Fruit fly (Drosophila melanogaster) whole organism, embryonic: ENCODE data around the gene CG3008.

ENCODE experiments used
- Bgb ChIP-seq: fragments of 200-800 bp; sonication (Bioruptor generic); IDR thresholded peaks from 2 replicates; pipeline ENCODE4 v1.3.6; 2022; ENCODE audit warnings: missing biosample characterization, missing genetic modification characterization; ENCODE audit not compliant: partially characterized antibody
- CG11695 ChIP-seq: fragments of 200-800 bp; sonication (Bioruptor generic); IDR thresholded peaks from 3 replicates; pipeline ENCODE4 v1.3.6; 2022; ENCODE audit warnings: missing biosample characterization, missing genetic modification characterization
- CG12104 ChIP-seq: fragments of 200-800 bp; sonication (Bioruptor generic); optimal IDR thresholded peaks from 3 replicates; lab custom pipeline; 2016; ENCODE audit warnings: missing biosample characterization, missing genetic modification characterization
- CG13123 ChIP-seq: fragments of 200-800 bp; sonication (Bioruptor generic); optimal IDR thresholded peaks from 2 replicates; lab custom pipeline; 2016; ENCODE audit warnings: missing biosample characterization, missing genetic modification characterization
- CG1647 ChIP-seq: fragments of 200-800 bp; sonication (Bioruptor generic); optimal IDR thresholded peaks from 3 replicates; lab custom pipeline; 2016; ENCODE audit warnings: missing biosample characterization, missing genetic modification characterization
- CG17186 ChIP-seq: fragments of 200-800 bp; sonication (Bioruptor generic); optimal IDR thresholded peaks from 3 replicates; lab custom pipeline; 2017; ENCODE audit warnings: missing biosample characterization, missing genetic modification reagents, missing genetic modification characterization
- CG17829 ChIP-seq: fragments of 200-800 bp; optimal IDR thresholded peaks from 2 replicates; lab custom pipeline; 2019; ENCODE audit warnings: missing biosample characterization, mild to moderate bottlenecking, missing genetic modification characterization, moderate library complexity
- CG18011 ChIP-seq: fragments of 200-800 bp; sonication (Bioruptor generic); optimal IDR thresholded peaks from 2 replicates; lab custom pipeline; 2017; ENCODE audit warnings: missing biosample characterization, missing genetic modification characterization, mild to moderate bottlenecking, moderate library complexity, missing genotype
- CG2116 ChIP-seq: fragments of 200-800 bp; sonication (Bioruptor generic); optimal IDR thresholded peaks from 3 replicates; lab custom pipeline; 2018; ENCODE audit warnings: missing biosample characterization, mild to moderate bottlenecking, missing genetic modification characterization
- CG2199 ChIP-seq: fragments of 200-800 bp; sonication (Bioruptor generic); IDR thresholded peaks from 3 replicates; pipeline ENCODE4 v1.3.6; 2022; ENCODE audit warnings: missing biosample characterization, missing genetic modification characterization
- CG2889 ChIP-seq: fragments of 200-800 bp; sonication (Bioruptor generic); IDR thresholded peaks from 3 replicates; pipeline ENCODE4 v1.3.6; 2022; ENCODE audit warnings: missing biosample characterization, missing genetic modification characterization
- CG32772 ChIP-seq: fragments of 200-800 bp; sonication (Bioruptor generic); IDR thresholded peaks from 2 replicates; pipeline ENCODE4 v1.3.6; 2022; ENCODE audit warnings: missing biosample characterization, missing genetic modification characterization
- CG3281 ChIP-seq: fragments of 200-800 bp; sonication (Bioruptor generic); optimal IDR thresholded peaks from 3 replicates; lab custom pipeline; 2017; ENCODE audit warnings: missing biosample characterization, mild to moderate bottlenecking, missing genetic modification characterization
- CG3847 ChIP-seq: fragments of 200-800 bp; sonication (Bioruptor generic); IDR thresholded peaks from 2 replicates; pipeline ENCODE4 v1.3.6; 2022; ENCODE audit warnings: missing biosample characterization, missing genetic modification characterization
- CG4282 ChIP-seq: fragments of 200-800 bp; sonication (Bioruptor generic); optimal IDR thresholded peaks from 2 replicates; lab custom pipeline; 2016; ENCODE audit warnings: missing biosample characterization, missing genetic modification characterization
- CG5953 ChIP-seq: fragments of 200-800 bp; sonication (Bioruptor generic); IDR thresholded peaks from 2 replicates; pipeline ENCODE4 v1.3.6; 2022; ENCODE audit warnings: missing biosample characterization, missing genetic modification characterization
- CG7786 ChIP-seq: fragments of 200-800 bp; sonication (Bioruptor generic); optimal IDR thresholded peaks from 2 replicates; lab custom pipeline; 2016; ENCODE audit warnings: missing biosample characterization, missing genetic modification characterization
- CG8388 ChIP-seq: fragments of 200-800 bp; sonication (Bioruptor generic); optimal IDR thresholded peaks from 2 replicates; lab custom pipeline; 2019; ENCODE audit warnings: missing biosample characterization, mild to moderate bottlenecking, missing genetic modification characterization, moderate library complexity
- CG9817 ChIP-seq: fragments of 200-800 bp; sonication (Bioruptor generic); optimal IDR thresholded peaks from 2 replicates; lab custom pipeline; 2018; ENCODE audit warnings: missing biosample characterization, mild to moderate bottlenecking, missing genetic modification characterization, moderate library complexity
- CG9876 ChIP-seq: fragments of 200-800 bp; sonication (Bioruptor generic); optimal IDR thresholded peaks from 2 replicates; lab custom pipeline; 2016; ENCODE audit warnings: missing biosample characterization, missing genetic modification characterization
- CTCF ChIP-seq: fragments of 200-800 bp; sonication (Bioruptor generic); optimal IDR thresholded peaks from 2 replicates; lab custom pipeline; 2017; ENCODE audit warnings: missing biosample characterization, mild to moderate bottlenecking, missing genetic modification characterization, moderate library complexity
- Dad ChIP-seq: fragments of 200-800 bp; sonication (Bioruptor generic); optimal IDR thresholded peaks from 3 replicates; lab custom pipeline; 2016; ENCODE audit warnings: missing biosample characterization, missing genetic modification characterization
- Dbx ChIP-seq: fragments of 200-800 bp; sonication (Bioruptor generic); IDR thresholded peaks from 3 replicates; pipeline ENCODE4 v1.3.6; 2022; ENCODE audit warnings: missing biosample characterization, missing genetic modification characterization
- Dfd ChIP-seq, 2 experiments: fragments of >200 bp; optimal IDR thresholded peaks; 2 replicates each; lab custom pipeline; 2017; ENCODE audit warnings: missing biosample characterization in 2 of 2, missing genetic modification characterization in 2 of 2
- E2f1 ChIP-seq: fragments of 200-800 bp; sonication (Bioruptor generic); IDR thresholded peaks from 2 replicates; pipeline ENCODE4 v1.3.6; 2022; ENCODE audit warnings: missing biosample characterization, missing genetic modification characterization
- HmgD ChIP-seq: fragments of 200-800 bp; sonication (Bioruptor generic); optimal IDR thresholded peaks from 3 replicates; lab custom pipeline; 2016; ENCODE audit warnings: missing biosample characterization, missing genetic modification characterization
- HmgZ ChIP-seq: fragments of 200-800 bp; sonication (Bioruptor generic); optimal IDR thresholded peaks from 2 replicates; lab custom pipeline; 2018; ENCODE audit warnings: missing biosample characterization, mild to moderate bottlenecking, missing genetic modification characterization
- Lhr ChIP-seq: fragments of 200-800 bp; sonication (Bioruptor generic); optimal IDR thresholded peaks from 3 replicates; lab custom pipeline; 2017; ENCODE audit warnings: mild to moderate bottlenecking, missing biosample characterization, missing genetic modification reagents, missing genetic modification characterization
- Mad ChIP-seq: fragments of 200-800 bp; sonication (Bioruptor generic); optimal IDR thresholded peaks from 2 replicates; lab custom pipeline; 2016; ENCODE audit warnings: missing biosample characterization, missing genetic modification characterization
- Med ChIP-seq: fragments of 200-800 bp; sonication (Bioruptor generic); peaks from one replicate; lab custom pipeline; 2016; ENCODE audit warnings: missing biosample characterization, missing genetic modification characterization, mild to moderate bottlenecking, inconsistent platforms, moderate library complexity
- Pdp1 ChIP-seq, 2 experiments: fragments of 200-800 bp; sonication (Bioruptor generic); optimal IDR thresholded peaks; 3 replicates each; lab custom pipeline; 2016; ENCODE audit warnings: missing biosample characterization in 2 of 2, missing genetic modification characterization in 2 of 2, mild to moderate bottlenecking in 1 of 2, moderate library complexity in 1 of 2
- Sry-β ChIP-seq: fragments of 200-800 bp; sonication (Bioruptor generic); optimal IDR thresholded peaks from 2 replicates; lab custom pipeline; 2018; ENCODE audit warnings: missing biosample characterization, mild to moderate bottlenecking, missing genetic modification characterization, moderate library complexity
- Stat92E ChIP-seq, 3 experiments: fragments of >200 bp in 2 of 3; fragments of 200-800 bp in 1 of 3; sonication (Bioruptor generic) in 1 of 3; optimal IDR thresholded peaks; 2 replicates each; lab custom pipeline; 2017 to 2019; ENCODE audit warnings: missing biosample characterization in 3 of 3, missing genetic modification characterization in 3 of 3, mild to moderate bottlenecking in 1 of 3, moderate library complexity in 1 of 3
- ap ChIP-seq: fragments of 200-800 bp; sonication (Bioruptor generic); IDR thresholded peaks from 2 replicates; pipeline ENCODE4 v1.3.6; 2022; ENCODE audit warnings: missing biosample characterization, missing genetic modification characterization
- btn ChIP-seq: fragments of 200-800 bp; sonication (Bioruptor generic); optimal IDR thresholded peaks from 2 replicates; lab custom pipeline; 2016; ENCODE audit warnings: missing biosample characterization, missing genetic modification characterization
- cad ChIP-seq: fragments of >200 bp; optimal IDR thresholded peaks from 2 replicates; lab custom pipeline; 2017; ENCODE audit warnings: missing biosample characterization, missing genetic modification characterization
- croc ChIP-seq: fragments of 200-800 bp; sonication (Bioruptor generic); conservative IDR thresholded peaks from 3 replicates; pipeline ENCODE4 v1.3.6; 2022; ENCODE audit warnings: missing biosample characterization, missing genetic modification characterization
- dimm ChIP-seq: fragments of 200-800 bp; sonication (Bioruptor generic); IDR thresholded peaks from 2 replicates; pipeline ENCODE4 v1.3.6; 2022; ENCODE audit warnings: missing biosample characterization, missing genetic modification characterization
- exex ChIP-seq: fragments of 200-800 bp; sonication (Bioruptor generic); optimal IDR thresholded peaks from 4 replicates; lab custom pipeline; 2018; ENCODE audit warnings: missing biosample characterization, mild to moderate bottlenecking, missing genetic modification characterization, moderate library complexity
- h ChIP-seq: fragments of >200 bp; optimal IDR thresholded peaks from 2 replicates; lab custom pipeline; 2017
- klu ChIP-seq: fragments of 200-800 bp; sonication (Bioruptor generic); IDR thresholded peaks from 2 replicates; pipeline ENCODE4 v1.3.6; 2022; ENCODE audit warnings: missing biosample characterization, missing genetic modification characterization
- lov ChIP-seq, 2 experiments: fragments of 200-800 bp in 1 of 2; fragments of >200 bp in 1 of 2; sonication (Bioruptor generic) in 1 of 2; IDR thresholded peaks in 1 of 2; optimal IDR thresholded peaks in 1 of 2; 2 replicates in 1 of 2; 3 replicates in 1 of 2; pipeline versions ENCODE4 v1.3.6 to Lab custom; 2017 to 2022; ENCODE audit warnings: missing biosample characterization in 1 of 2, missing genetic modification characterization in 1 of 2
- nom ChIP-seq: fragments of 200-800 bp; sonication (Bioruptor generic); optimal IDR thresholded peaks from 2 replicates; lab custom pipeline; 2017; ENCODE audit warnings: missing biosample characterization, missing genetic modification characterization, mild to moderate bottlenecking, moderate library complexity, missing genetic modification reagents
- pum ChIP-seq: fragments of 200-800 bp; sonication (Bioruptor generic); optimal IDR thresholded peaks from 2 replicates; lab custom pipeline; 2016; ENCODE audit warnings: missing biosample characterization, missing genetic modification characterization
- run ChIP-seq: fragments of 200-800 bp; sonication (Bioruptor generic); optimal IDR thresholded peaks from 3 replicates; lab custom pipeline; 2018; ENCODE audit warnings: missing biosample characterization, mild to moderate bottlenecking, missing genetic modification characterization
- scrt ChIP-seq: fragments of 200-800 bp; sonication (Bioruptor generic); optimal IDR thresholded peaks from 2 replicates; lab custom pipeline; 2018; ENCODE audit warnings: missing biosample characterization, mild to moderate bottlenecking, missing genetic modification characterization, moderate library complexity
- so ChIP-seq: fragments of 200-800 bp; sonication (Bioruptor generic); IDR thresholded peaks from 3 replicates; pipeline ENCODE4 v1.3.6; 2022; ENCODE audit warnings: missing biosample characterization, missing genetic modification characterization
- sob ChIP-seq: fragments of 200-800 bp; sonication (Bioruptor generic); IDR thresholded peaks from 2 replicates; pipeline ENCODE4 v1.3.6; 2022; ENCODE audit warnings: missing biosample characterization, missing genetic modification characterization
- ssp ChIP-seq: fragments of 200-800 bp; sonication (Bioruptor generic); IDR thresholded peaks from 2 replicates; pipeline ENCODE4 v1.3.6; 2022; ENCODE audit warnings: missing biosample characterization, missing genetic modification characterization
- sug ChIP-seq: fragments of 200-800 bp; optimal IDR thresholded peaks from 2 replicates; lab custom pipeline; 2019; ENCODE audit warnings: missing biosample characterization, mild to moderate bottlenecking, missing genetic modification characterization, moderate library complexity
- wek ChIP-seq: fragments of 200-800 bp; sonication (Bioruptor generic); optimal IDR thresholded peaks from 3 replicates; lab custom pipeline; 2018; ENCODE audit warnings: missing biosample characterization, mild to moderate bottlenecking, missing genetic modification characterization, moderate library complexity
- zfh1 ChIP-seq: fragments of 200-800 bp; sonication (Bioruptor generic); IDR thresholded peaks from 3 replicates; pipeline ENCODE4 v1.3.6; 2022; ENCODE audit warnings: missing biosample characterization, missing genetic modification characterization

CG3008 gene

DNA sequence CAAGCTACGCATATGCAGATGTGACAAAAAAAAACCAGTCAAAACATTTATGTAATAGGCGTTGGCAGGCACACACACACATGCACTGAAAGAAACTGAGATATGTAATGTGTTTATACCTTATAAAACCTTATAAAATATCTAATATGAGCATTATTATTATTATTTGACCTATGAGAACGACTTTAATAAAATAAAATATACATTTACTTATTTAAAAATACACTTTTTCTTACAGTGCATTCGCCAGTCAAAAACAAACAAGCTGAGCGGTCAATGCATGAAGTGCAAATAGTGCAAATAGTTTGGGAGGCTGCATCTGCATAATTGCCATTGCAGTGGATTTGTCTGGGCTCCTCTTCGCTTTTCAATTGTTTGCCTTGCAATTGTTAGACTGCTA is 24.9 kb downstream of the CG3008 start (continued):
- TF ChIP-seq CG32772 (GFP tag; lab: Robert Waterston, UW) (peak; percentile 67), CG3281 (GFP tag; lab: Kevin White, UChicago) (peak; percentile 36), sob (GFP tag; lab: Robert Waterston, UW) (peak; percentile 77), CTCF (GFP tag; lab: Kevin White, UChicago) (no peak), Mad (GFP tag; lab: Kevin White, UChicago) (peak; percentile 28), lov (optimal IDR thresholded peaks at IDR 0.05; lab: Kevin White, UChicago) (no peak), lov (GFP tag; IDR thresholded peaks at IDR 0.05; lab: Robert Waterston, UW) (no peak), CG7786 (no peak), CG8388 (GFP tag; lab: Kevin White, UChicago) (peak; percentile 77), wek (GFP tag; lab: Kevin White, UChicago) (peak; percentile 43), exex (tag; lab: Kevin White, UChicago) (peak; percentile 16), ap (GFP tag; lab: Robert Waterston, UW) (peak; percentile 61), Lhr (GFP tag; lab: Kevin White, UChicago) (peak; percentile 11), CG12104 (GFP tag; lab: Kevin White, UChicago) (peak; percentile 64), dimm (GFP tag; lab: Robert Waterston, UW) (peak; percentile 63), CG2116 (GFP tag; lab: Kevin White, UChicago) (peak; percentile 35), Sry-β (GFP tag; lab: Kevin White, UChicago) (no peak), CG3847 (GFP tag; lab: Robert Waterston, UW) (no peak), HmgD (GFP tag; lab: Kevin White, UChicago) (no peak), Stat92E (GFP tag; optimal IDR thresholded peaks at IDR 0.05; lab: Kevin White, UChicago) (no peak), Pdp1 (GFP tag; optimal IDR thresholded peaks at IDR 0.05; lab: Kevin White, UChicago) (peak; percentile 30 to 70), CG2199 (GFP tag; lab: Robert Waterston, UW) (0 out of 3 replicates have a peak, but pooled peaks have one; percentile 33), nom (no peak), CG4282 (no peak), CG5953 (GFP tag; lab: Robert Waterston, UW) (peak; percentile 80), cad (GFP tag; lab: Kevin White, UChicago) (no peak), CG18011 (peak; percentile 41), CG9876 (GFP tag; lab: Kevin White, UChicago) (no peak), CG11695 (GFP tag; lab: Robert Waterston, UW) (peak; percentile 74; the same call in 1 of the 3 replicates), ssp (GFP tag; lab: Robert Waterston, UW) (peak; percentile 38; the same call in 1 of the 2 replicates), zfh1 (GFP tag; lab: Robert Waterston, UW) (peak; percentile 67), h (lab: Kevin White, UChicago) (no peak), sug (tag; lab: Kevin White, UChicago) (peak; percentile 30), Dbx (GFP tag; lab: Robert Waterston, UW) (no peak), so (GFP tag; lab: Robert Waterston, UW) (peak; percentile 74; the same call in 2 of the 3 replicates), Med (peak; percentile 62), E2f1 (peak; percentile 61), klu (no peak), CG2889 (GFP tag; lab: Robert Waterston, UW) (peak; percentile 47; the same call in 1 of the 3 replicates), CG9817 (tag; lab: Kevin White, UChicago) (peak; percentile 21), pum (GFP tag; lab: Kevin White, UChicago) (peak; percentile 41), Bgb (GFP tag; lab: Robert Waterston, UW) (no peak), Dad (peak; percentile 4), Dfd (GFP tag; optimal IDR thresholded peaks at IDR 0.05; lab: Kevin White, UChicago) (no peak), CG17829 (peak; percentile 72), CG13123 (GFP tag; lab: Kevin White, UChicago) (no peak), CG1647 (GFP tag; lab: Kevin White, UChicago) (no peak), CG17186 (GFP tag; lab: Kevin White, UChicago) (no peak), croc (GFP tag; lab: Robert Waterston, UW) (peak; percentile 17; the same call in 2 of the 3 replicates), HmgZ (no peak), run (tag; lab: Kevin White, UChicago) (peak; percentile 76), scrt (GFP tag; lab: Kevin White, UChicago) (peak; percentile 31), btn (GFP tag; lab: Kevin White, UChicago) (no peak)
